Worm (Caenorhabditis elegans): ENCODE data around the gene lex-1.

- TF ChIP-seq nhr-237 (tag; optimal IDR thresholded peaks at IDR 0.05) (no peak), ztf-11 (tag; optimal IDR thresholded peaks at IDR 0.05) (no peak), unc-62 (GFP tag; optimal IDR thresholded peaks at IDR 0.05 in 1 of 2) (no peak), unc-62 (tag; optimal IDR thresholded peaks at IDR 0.05) (no peak), pha-4 (GFP tag; IDR thresholded peaks at IDR 0.05) (no peak), pha-4 (tag; optimal IDR thresholded peaks at IDR 0.05) (no peak), ZK337.2 (GFP tag; IDR thresholded peaks at IDR 0.05) (no peak), mxl-3 (GFP tag; optimal IDR thresholded peaks at IDR 0.05) (no peak), nhr-76 (tag; optimal IDR thresholded peaks at IDR 0.05) (no peak), nhr-77 (tag; optimal IDR thresholded peaks at IDR 0.05) (no peak)
Observed at ce11 chrIV:12105558-12105957, 26.3 kb downstream of the lex-1 start, which contains the start of gene M18.3.
